Worm (Caenorhabditis elegans) whole organism, midembryonic: ENCODE measurements around the gene bra-2.

Experiments
- T22C8.4 ChIP-seq: fragments of 200-800 bp; sonication (Bioruptor generic); IDR thresholded peaks from 2 replicates; pipeline ENCODE4 v1.3.6; 2022; ENCODE audit warnings: missing genetic modification characterization, missing compliant biosample characterization
- cog-1 ChIP-seq: sonication (generic microtip); optimal IDR thresholded peaks from 2 replicates; lab custom pipeline; 2016; ENCODE audit warnings: missing genetic modification characterization, missing compliant biosample characterization

DNA sequence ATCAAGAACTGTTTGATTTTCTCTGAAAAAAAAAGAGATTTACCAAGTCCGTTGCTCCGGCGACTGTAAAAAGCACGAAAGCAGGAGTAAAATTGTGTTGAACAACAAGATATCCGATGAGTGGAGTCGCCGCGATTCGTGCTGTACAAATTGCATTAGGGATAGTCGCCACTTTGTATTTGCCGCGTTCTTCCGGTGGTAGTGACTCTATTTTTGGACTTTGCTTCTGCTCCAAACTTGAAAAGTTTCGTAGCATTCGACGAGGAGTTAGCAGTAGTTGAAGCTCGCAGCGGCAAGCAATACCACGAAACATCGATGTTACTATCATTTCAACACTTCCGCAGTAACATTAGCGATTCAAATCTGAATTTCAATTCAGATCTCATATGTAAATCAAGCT lies 1.5 kb upstream of the bra-2 start, which contains the start of gene crls-1:
- TF ChIP-seq cog-1 (tag; lab: Kevin White, UChicago) (no peak), T22C8.4 (GFP tag; lab: Robert Waterston, UW) (no peak)
